Worm (Caenorhabditis elegans) whole organism, late embryonic: ENCODE data around the gene fbxb-98.

ENCODE experiments used
- C08G9.2 ChIP-seq: sonication (generic microtip); optimal IDR thresholded peaks from 2 replicates; lab custom pipeline; 2016; ENCODE audit warnings: mild to moderate bottlenecking, missing genetic modification characterization, moderate library complexity, missing compliant biosample characterization
- F13H6.1 ChIP-seq: sonication (generic microtip); optimal IDR thresholded peaks from 2 replicates; lab custom pipeline; 2016; ENCODE audit warnings: missing genetic modification characterization, missing compliant biosample characterization
- K02D7.2 ChIP-seq: sonication (generic microtip); optimal IDR thresholded peaks from 2 replicates; lab custom pipeline; 2017; ENCODE audit warnings: mild to moderate bottlenecking, missing genetic modification characterization, missing compliant biosample characterization
- K09A11.1 ChIP-seq: sonication (generic microtip); optimal IDR thresholded peaks from 2 replicates; lab custom pipeline; 2017; ENCODE audit warnings: antibody characterized with exemption, mild to moderate bottlenecking, missing genetic modification characterization, missing compliant biosample characterization; ENCODE audit not compliant: insufficient read depth
- T23F11.4 ChIP-seq: fragments of 200-800 bp; sonication (Bioruptor generic); optimal IDR thresholded peaks from 2 replicates; lab custom pipeline; 2018; ENCODE audit warnings: mild to moderate bottlenecking, missing genetic modification characterization, missing compliant biosample characterization
- ceh-22 ChIP-seq: sonication (generic microtip); optimal IDR thresholded peaks from 2 replicates; lab custom pipeline; 2017; ENCODE audit warnings: missing biosample characterization, missing genetic modification characterization
- ceh-24 ChIP-seq: sonication (generic microtip); optimal IDR thresholded peaks from 2 replicates; lab custom pipeline; 2016; ENCODE audit warnings: mild to moderate bottlenecking, missing genetic modification characterization, missing compliant biosample characterization
- ceh-30 ChIP-seq: fragments of 150-350 bp; optimal IDR thresholded peaks from 2 replicates; lab custom pipeline; 2014; ENCODE audit warnings: missing biosample characterization, missing genetic modification characterization
- ceh-48 ChIP-seq: sonication (generic microtip); optimal IDR thresholded peaks from 2 replicates; lab custom pipeline; 2016; ENCODE audit warnings: missing genetic modification characterization, inconsistent platforms, missing compliant biosample characterization
- che-1 ChIP-seq: sonication (generic microtip); optimal IDR thresholded peaks from 2 replicates; lab custom pipeline; 2016; ENCODE audit warnings: mild to moderate bottlenecking, missing genetic modification characterization, missing compliant biosample characterization
- elt-4 ChIP-seq: sonication (generic microtip); optimal IDR thresholded peaks from 2 replicates; lab custom pipeline; 2016; ENCODE audit warnings: missing genetic modification characterization, missing compliant biosample characterization
- ets-4 ChIP-seq: sonication (generic microtip); optimal IDR thresholded peaks from 2 replicates; lab custom pipeline; 2016; ENCODE audit warnings: missing genetic modification characterization, missing compliant biosample characterization
- fkh-10 ChIP-seq: fragments of 150-350 bp; optimal IDR thresholded peaks from 2 replicates; lab custom pipeline; 2014; ENCODE audit warnings: missing biosample characterization, missing genetic modification reagents, missing genetic modification characterization
- fkh-6 ChIP-seq: sonication (generic microtip); optimal IDR thresholded peaks from 2 replicates; lab custom pipeline; 2016; ENCODE audit warnings: missing genetic modification characterization, missing compliant biosample characterization
- hlh-13 ChIP-seq: fragments of 200-800 bp; sonication (Bioruptor generic); optimal IDR thresholded peaks from 2 replicates; lab custom pipeline; 2018; ENCODE audit warnings: mild to moderate bottlenecking, missing genetic modification characterization, missing compliant biosample characterization
- hlh-15 ChIP-seq: sonication (generic microtip); optimal IDR thresholded peaks from 2 replicates; lab custom pipeline; 2016; ENCODE audit warnings: missing genetic modification characterization, missing compliant biosample characterization
- lin-11 ChIP-seq: fragments of 200-800 bp; sonication (Bioruptor generic); optimal IDR thresholded peaks from 2 replicates; lab custom pipeline; 2018; ENCODE audit warnings: mild to moderate bottlenecking, missing genetic modification characterization, missing compliant biosample characterization
- nfya-1 ChIP-seq: sonication (generic microtip); optimal IDR thresholded peaks from 2 replicates; lab custom pipeline; 2017; ENCODE audit warnings: missing genetic modification characterization, mild to moderate bottlenecking, missing compliant biosample characterization, antibody characterized with exemption, moderate library complexity
- npax-4 ChIP-seq: sonication (generic microtip); optimal IDR thresholded peaks from 2 replicates; lab custom pipeline; 2016; ENCODE audit warnings: missing genetic modification characterization, missing compliant biosample characterization
- pag-3 ChIP-seq: sonication (generic microtip); optimal IDR thresholded peaks from 2 replicates; lab custom pipeline; 2016; ENCODE audit warnings: missing compliant biosample characterization, missing genetic modification characterization, borderline replicate concordance
- pat-9 ChIP-seq: fragments of 200-800 bp; sonication (Bioruptor generic); optimal IDR thresholded peaks from 2 replicates; lab custom pipeline; 2018; ENCODE audit warnings: mild to moderate bottlenecking, missing genetic modification characterization, moderate library complexity, missing compliant biosample characterization
- pax-1 ChIP-seq: fragments of 150-350 bp; optimal IDR thresholded peaks from 2 replicates; lab custom pipeline; 2014; ENCODE audit warnings: missing biosample characterization, missing genetic modification characterization
- pha-4 ChIP-seq: fragments of 150-350 bp; optimal IDR thresholded peaks from 2 replicates; lab custom pipeline; 2018; ENCODE audit warnings: missing biosample characterization, missing genetic modification reagents, missing genetic modification characterization
- pqm-1 ChIP-seq: sonication (generic microtip); optimal IDR thresholded peaks from 2 replicates; lab custom pipeline; 2016; ENCODE audit warnings: missing genetic modification characterization, missing compliant biosample characterization
- ref-2 ChIP-seq: sonication (generic microtip); optimal IDR thresholded peaks from 2 replicates; lab custom pipeline; 2016; ENCODE audit warnings: missing genetic modification characterization, missing compliant biosample characterization
- sox-4 ChIP-seq: sonication (generic microtip); optimal IDR thresholded peaks from 2 replicates; lab custom pipeline; 2017; ENCODE audit warnings: mild to moderate bottlenecking, missing genetic modification characterization, inconsistent platforms, missing compliant biosample characterization
- syd-9 ChIP-seq: sonication (generic microtip); optimal IDR thresholded peaks from 2 replicates; lab custom pipeline; 2016; ENCODE audit warnings: mild to moderate bottlenecking, missing genetic modification characterization, moderate library complexity, missing compliant biosample characterization
- tbx-7 ChIP-seq: sonication (generic microtip); optimal IDR thresholded peaks from 2 replicates; lab custom pipeline; 2016; ENCODE audit warnings: missing genotype, missing genetic modification characterization, missing compliant biosample characterization
- unc-3 ChIP-seq, 2 experiments: fragments of 200-800 bp in 1 of 2; sonication (Bioruptor generic) in 1 of 2; sonication (generic microtip) in 1 of 2; conservative IDR thresholded peaks in 1 of 2; optimal IDR thresholded peaks in 1 of 2; 2 replicates each; pipeline versions ENCODE4 v1.3.6 to Lab custom; 2016 to 2022; ENCODE audit warnings: missing compliant biosample characterization in 2 of 2, missing genetic modification characterization in 2 of 2, missing genetic modification reagents in 1 of 2
- unc-42 ChIP-seq: sonication (generic microtip); optimal IDR thresholded peaks from 2 replicates; lab custom pipeline; 2016; ENCODE audit warnings: missing genotype, missing genetic modification characterization, missing compliant biosample characterization
- unc-55 ChIP-seq: sonication (generic microtip); optimal IDR thresholded peaks from 2 replicates; lab custom pipeline; 2017; ENCODE audit warnings: missing biosample characterization, missing genetic modification reagents, missing genetic modification characterization
- zip-5 ChIP-seq: sonication (generic microtip); optimal IDR thresholded peaks from 2 replicates; lab custom pipeline; 2016; ENCODE audit warnings: missing genetic modification characterization, missing compliant biosample characterization
- ztf-16 ChIP-seq: sonication (generic microtip); optimal IDR thresholded peaks from 2 replicates; lab custom pipeline; 2017; ENCODE audit warnings: missing genetic modification characterization, missing compliant biosample characterization

Gene fbxb-98

ce11 chrII:1895278-1895677 is 32.8 kb downstream of the fbxb-98 start, which contains the start of gene C46F9.5:
TSS of gene C46F9.5 (plus strand) at chrII:1895578.
- TF ChIP-seq sox-4 (tag; lab: Kevin White, UChicago) (no peak), F13H6.1 (tag; lab: Kevin White, UChicago) (no peak), T23F11.4 (no peak), fkh-6 (tag; lab: Kevin White, UChicago) (no peak), npax-4 (tag; lab: Kevin White, UChicago) (no peak), che-1 (tag; lab: Kevin White, UChicago) (no peak)

- no peak for TF ChIP-seq unc-55 (GFP tag; lab: Kevin White, UChicago)
- no peak for TF ChIP-seq unc-42 (tag; lab: Kevin White, UChicago)
- TF ChIP-seq unc-3 (GFP tag; conservative IDR thresholded peaks at IDR 0.05; lab: Robert Waterston, UW) = no peak
- TF ChIP-seq unc-3 (tag; optimal IDR thresholded peaks at IDR 0.05; lab: Kevin White, UChicago) = no peak
- TF ChIP-seq C08G9.2 (tag; lab: Kevin White, UChicago) = no peak
Observed at ce11 chrII:1895762-1896161, 33.3 kb downstream of the fbxb-98 start, which contains the start of gene math-25. TSS of gene math-25 (plus strand) at chrII:1896062.

ce11 chrII:1897936-1898335 is 35.5 kb downstream of the fbxb-98 start, which contains the start of gene C46F9.6:
TSS of gene C46F9.6 (plus strand) at chrII:1898236.
- no peak for TF ChIP-seq hlh-15 (tag; lab: Kevin White, UChicago)

ce11 chrII:1899934-1900333 is 37.5 kb downstream of the fbxb-98 start, which contains the start of gene math-24:
TSS of gene math-24 (plus strand) at chrII:1900234.
- no peak for TF ChIP-seq syd-9 (tag; lab: Kevin White, UChicago)
- TF ChIP-seq pha-4 (tag; lab: Kevin White, UChicago) = no peak
- TF ChIP-seq hlh-13 (GFP tag; lab: Kevin White, UChicago) = no peak
- TF ChIP-seq fkh-10 (GFP tag; lab: Kevin White, UChicago) = no peak
- TF ChIP-seq pax-1 (tag; lab: Kevin White, UChicago) = no peak
- TF ChIP-seq nfya-1 (tag; lab: Kevin White, UChicago) = no peak
- TF ChIP-seq pat-9 (tag; lab: Kevin White, UChicago) = no peak
- TF ChIP-seq unc-3 (GFP tag; conservative IDR thresholded peaks at IDR 0.05; lab: Robert Waterston, UW) = no peak
- TF ChIP-seq unc-3 (tag; optimal IDR thresholded peaks at IDR 0.05; lab: Kevin White, UChicago) = no peak
- TF ChIP-seq ref-2 (tag; lab: Kevin White, UChicago) = no peak
- TF ChIP-seq ceh-30 = no peak
- TF ChIP-seq ceh-48 (tag; lab: Kevin White, UChicago) = no peak
- no peak for TF ChIP-seq sox-4 (tag; lab: Kevin White, UChicago)
- TF ChIP-seq ceh-24 (tag; lab: Kevin White, UChicago) = no peak
- TF ChIP-seq zip-5 (tag; lab: Kevin White, UChicago) = no peak
- no peak for TF ChIP-seq tbx-7 (tag; lab: Kevin White, UChicago)
- no peak for TF ChIP-seq npax-4 (tag; lab: Kevin White, UChicago)
- no peak for TF ChIP-seq lin-11 (tag; lab: Kevin White, UChicago)
- TF ChIP-seq unc-42 (tag; lab: Kevin White, UChicago) = no peak

ce11 chrII:1901981-1902380 is 39.5 kb downstream of the fbxb-98 start, which contains the start of gene math-23:
TSS of gene math-23 (plus strand) at chrII:1902281.
- TF ChIP-seq sox-4 (tag; lab: Kevin White, UChicago) = no peak
- no peak for TF ChIP-seq lin-11 (tag; lab: Kevin White, UChicago)
- no peak for TF ChIP-seq ceh-24 (tag; lab: Kevin White, UChicago)
- TF ChIP-seq ets-4 (tag; lab: Kevin White, UChicago) = no peak
- no peak for TF ChIP-seq ceh-22 (tag; lab: Kevin White, UChicago)
- no peak for TF ChIP-seq ztf-16 (tag; lab: Kevin White, UChicago)
- TF ChIP-seq K02D7.2 = no peak
- TF ChIP-seq K09A11.1 = no peak
- TF ChIP-seq elt-4 (tag; lab: Kevin White, UChicago) = no peak
- no peak for TF ChIP-seq pag-3
- no peak for TF ChIP-seq T23F11.4
- TF ChIP-seq pqm-1 (tag; lab: Kevin White, UChicago) = no peak
- TF ChIP-seq fkh-10 (GFP tag; lab: Kevin White, UChicago) = no peak
